Worm (Caenorhabditis elegans): Measurements from ENCODE around the gene yju-2.

The yju-2 gene

ce11 chrIII:7141285-7141715 lies 42.8 kb upstream of the yju-2 start (continued):
- no peak for TF ChIP-seq Y79H2A.3 (GFP tag; conservative IDR thresholded peaks at IDR 0.05)
- peak; percentile 90 for TF ChIP-seq dpff-1 (tag; optimal IDR thresholded peaks at IDR 0.05)
- TF ChIP-seq rec-8 (tag; optimal IDR thresholded peaks at IDR 0.05) = no peak
- TF ChIP-seq bed-2 (GFP tag; IDR thresholded peaks at IDR 0.05) = no peak
- peak; percentile 90 for TF ChIP-seq nfyb-1 (GFP tag; IDR thresholded peaks at IDR 0.05)
- TF ChIP-seq nfya-1 (tag; optimal IDR thresholded peaks at IDR 0.05; ENCODE audit: borderline replicate concordance, insufficient read depth) = no peak
- no peak for TF ChIP-seq ccch-3 (GFP tag; optimal IDR thresholded peaks at IDR 0.05)
- peak; percentile 82 for TF ChIP-seq tbp1 (GFP tag; optimal IDR thresholded peaks at IDR 0.05)
- TF ChIP-seq attf-6 (GFP tag; IDR thresholded peaks at IDR 0.05) = peak; percentile 97
- peak; percentile 61; the same call in 1 of the 2 replicates for TF ChIP-seq attf-3 (GFP tag; conservative IDR thresholded peaks at IDR 0.05)
- no peak for TF ChIP-seq B0019.2 (GFP tag; conservative IDR thresholded peaks at IDR 0.05)
- no peak for TF ChIP-seq mel-28 (tag; optimal IDR thresholded peaks at IDR 0.05; ENCODE audit: borderline replicate concordance)
- no peak for TF ChIP-seq hlh-12 (tag; optimal IDR thresholded peaks at IDR 0.05)
- TF ChIP-seq ztf-22 (GFP tag; optimal IDR thresholded peaks at IDR 0.05) = no peak
- no peak for TF ChIP-seq T07F8.4 (tag; optimal IDR thresholded peaks at IDR 0.05)
- no peak for TF ChIP-seq ceh-40 (GFP tag; IDR thresholded peaks at IDR 0.05)
- TF ChIP-seq sptf-2 (GFP tag; optimal IDR thresholded peaks at IDR 0.05) = no peak
- TF ChIP-seq dox-1 (GFP tag; IDR thresholded peaks at IDR 0.05) = peak; percentile 90
- no peak for TF ChIP-seq ZK185.1 (tag; optimal IDR thresholded peaks at IDR 0.05; ENCODE audit: poor library complexity, severe bottlenecking)
- TF ChIP-seq mxl-1 (tag; optimal IDR thresholded peaks at IDR 0.05) = peak; percentile 6
- peak; percentile 98 for TF ChIP-seq snpc-4 (GFP tag; optimal IDR thresholded peaks at IDR 0.05)
- TF ChIP-seq snpc-4 (tag; optimal IDR thresholded peaks at IDR 0.05) = peak; percentile 98 to 100 (median 99)
- TF ChIP-seq let-607 (tag; optimal IDR thresholded peaks at IDR 0.05) = peak in 1 of 2 experiments; percentile 30
- peak; percentile 99 for TF ChIP-seq snpc-3.4 (tag; optimal IDR thresholded peaks at IDR 0.05)
- TF ChIP-seq hrde-1 (tag; optimal IDR thresholded peaks at IDR 0.05; ENCODE audit: borderline replicate concordance) = peak; percentile 74
- no peak for TF ChIP-seq Y67H2A.10 (GFP tag; conservative IDR thresholded peaks at IDR 0.05)
- no peak for TF ChIP-seq K12H6.12 (tag; optimal IDR thresholded peaks at IDR 0.05)
- peak; percentile 40 for TF ChIP-seq chd-7 (tag; optimal IDR thresholded peaks at IDR 0.05)
- TF ChIP-seq ztf-3 (GFP tag; optimal IDR thresholded peaks at IDR 0.05) = no peak
- TF ChIP-seq C06A6.2 (GFP tag; conservative IDR thresholded peaks at IDR 0.05) = no peak
- TF ChIP-seq Y95B8A.8 (GFP tag; IDR thresholded peaks at IDR 0.05) = 0 out of 2 replicates have a peak, but pooled peaks have one; percentile 49
- TF ChIP-seq ztf-28 (GFP tag; IDR thresholded peaks at IDR 0.05) = no peak
- TF ChIP-seq madf-6 (GFP tag; IDR thresholded peaks at IDR 0.05) = peak; percentile 88
- peak; percentile 100 for TF ChIP-seq snpc-1.1 (tag; optimal IDR thresholded peaks at IDR 0.05; ENCODE audit: insufficient read depth)
- peak in 1 of 3 experiments; percentile 27 for TF ChIP-seq lin-35 (GFP tag; optimal IDR thresholded peaks at IDR 0.05)
- no peak for TF ChIP-seq aptf-3 (GFP tag; IDR thresholded peaks at IDR 0.05)
- no peak for TF ChIP-seq ztf-6 (GFP tag; IDR thresholded peaks at IDR 0.05)
- 0 out of 2 replicates have a peak, but pooled peaks have one; percentile 31 for TF ChIP-seq hmg-20 (GFP tag; IDR thresholded peaks at IDR 0.05)
- TF ChIP-seq rpc-1 (optimal IDR thresholded peaks at IDR 0.05) = no peak
- peak; percentile 9 for TF ChIP-seq rpc-1 (tag; optimal IDR thresholded peaks at IDR 0.05)
- TF ChIP-seq madf-3 (GFP tag; IDR thresholded peaks at IDR 0.05) = no peak
- TF ChIP-seq Y53F4B.3 (GFP tag; IDR thresholded peaks at IDR 0.05) = no peak
- no peak for TF ChIP-seq zim-3 (tag; optimal IDR thresholded peaks at IDR 0.05)
- peak; percentile 63 for TF ChIP-seq atf-7 (tag; optimal IDR thresholded peaks at IDR 0.05)
- TF ChIP-seq attf-5 (GFP tag; optimal IDR thresholded peaks at IDR 0.05) = peak; percentile 21
- TF ChIP-seq ama-1 (optimal IDR thresholded peaks at IDR 0.05) = peak; percentile 82
- TF ChIP-seq ama-1 (GFP tag; optimal IDR thresholded peaks at IDR 0.05) = no peak
- TF ChIP-seq egrh-3 (GFP tag; IDR thresholded peaks at IDR 0.05) = peak; percentile 38; the same call in 1 of the 2 replicates
